Worm (Caenorhabditis elegans) whole organism, L1 larva: ENCODE measurements around the gene D1044.7.
A peak's percentile ranks its signal among the peaks of the same experiment; 100 is the strongest.

Source experiments
- lin-39 ChIP-seq: fragments of 150-350 bp; optimal IDR thresholded peaks from 2 replicates; lab custom pipeline; 2014; ENCODE audit warnings: missing biosample characterization, missing genetic modification reagents, missing genetic modification characterization
- lir-3 ChIP-seq: sonication (generic microtip); optimal IDR thresholded peaks from 2 replicates; lab custom pipeline; 2016; ENCODE audit warnings: mild to moderate bottlenecking, missing genetic modification characterization, moderate library complexity, missing compliant biosample characterization; ENCODE audit not compliant: poor library complexity
- nhr-12 ChIP-seq: sonication (generic microtip); optimal IDR thresholded peaks from 2 replicates; lab custom pipeline; 2017; ENCODE audit warnings: missing biosample characterization, missing genetic modification characterization
- skn-1 ChIP-seq: fragments of 150-350 bp; optimal IDR thresholded peaks from 2 replicates; lab custom pipeline; 2014; ENCODE audit warnings: missing biosample characterization, missing genetic modification characterization
- ztf-11 ChIP-seq, 2 experiments: sonication (generic microtip); optimal IDR thresholded peaks; 2 replicates each; lab custom pipeline; 2016 to 2017; ENCODE audit warnings: missing genetic modification characterization in 2 of 2, missing biosample characterization in 1 of 2, missing compliant biosample characterization in 1 of 2

- TF ChIP-seq lin-39 (tag; lab: Kevin White, UChicago) (no peak), skn-1 (tag; lab: Kevin White, UChicago) (no peak), lir-3 (tag; lab: Kevin White, UChicago) (peak; percentile 43), nhr-12 (tag; lab: Kevin White, UChicago) (no peak), ztf-11 (tag; optimal IDR thresholded peaks at IDR 0.05; lab: Kevin White, UChicago) (no peak)
These were observed 42.3 kb upstream of the D1044.7 start for ce11 chrIII:5550844-5551243.
